Fruit fly (Drosophila melanogaster) whole organism, embryonic: Measurements from ENCODE around the gene hook.

ENCODE experiments used
- Antp ChIP-seq: fragments of 200-800 bp; sonication (Bioruptor generic); optimal IDR thresholded peaks from 3 replicates; lab custom pipeline; 2016; ENCODE audit warnings: missing biosample characterization, missing genetic modification characterization
- Atf-2 ChIP-seq: fragments of 200-800 bp; sonication (Bioruptor generic); optimal IDR thresholded peaks from 2 replicates; lab custom pipeline; 2016; ENCODE audit warnings: missing biosample characterization, missing genetic modification characterization
- Blimp-1 ChIP-seq: fragments of 200-800 bp; sonication (Bioruptor generic); optimal IDR thresholded peaks from 3 replicates; lab custom pipeline; 2018; ENCODE audit warnings: missing biosample characterization, missing genetic modification characterization, mild to moderate bottlenecking, moderate library complexity, missing genetic modification reagents
- BtbVII ChIP-seq: fragments of 200-800 bp; sonication (Bioruptor generic); optimal IDR thresholded peaks from 3 replicates; lab custom pipeline; 2017; ENCODE audit warnings: missing biosample characterization, mild to moderate bottlenecking, missing genetic modification characterization
- CG10543 ChIP-seq: fragments of 200-800 bp; sonication (Bioruptor generic); optimal IDR thresholded peaks from 3 replicates; lab custom pipeline; 2017; ENCODE audit warnings: missing biosample characterization, mild to moderate bottlenecking, missing genetic modification characterization, moderate library complexity
- CG11456 ChIP-seq: fragments of 200-800 bp; sonication (Bioruptor generic); IDR thresholded peaks from 3 replicates; pipeline ENCODE4 v1.3.6; 2022; ENCODE audit warnings: missing biosample characterization, missing genetic modification characterization
- CG11695 ChIP-seq: fragments of 200-800 bp; sonication (Bioruptor generic); IDR thresholded peaks from 3 replicates; pipeline ENCODE4 v1.3.6; 2022; ENCODE audit warnings: missing biosample characterization, missing genetic modification characterization
- CG13123 ChIP-seq: fragments of 200-800 bp; sonication (Bioruptor generic); optimal IDR thresholded peaks from 2 replicates; lab custom pipeline; 2016; ENCODE audit warnings: missing biosample characterization, missing genetic modification characterization
- CG13287 ChIP-seq: fragments of 200-800 bp; sonication (Bioruptor generic); IDR thresholded peaks from 2 replicates; pipeline ENCODE4 v1.3.6; 2022; ENCODE audit warnings: missing biosample characterization, missing genetic modification characterization; ENCODE audit not compliant: partially characterized antibody
- CG14710 ChIP-seq: fragments of 200-800 bp; sonication (Bioruptor generic); optimal IDR thresholded peaks from 3 replicates; lab custom pipeline; 2019; ENCODE audit warnings: missing biosample characterization, mild to moderate bottlenecking, missing genetic modification characterization, moderate library complexity
- CG15479 ChIP-seq: fragments of 200-800 bp; sonication (Bioruptor generic); optimal IDR thresholded peaks from 3 replicates; lab custom pipeline; 2019; ENCODE audit warnings: missing biosample characterization, mild to moderate bottlenecking, missing genetic modification characterization, moderate library complexity
- CG1647 ChIP-seq: fragments of 200-800 bp; sonication (Bioruptor generic); optimal IDR thresholded peaks from 3 replicates; lab custom pipeline; 2016; ENCODE audit warnings: missing biosample characterization, missing genetic modification characterization
- CG16863 ChIP-seq: fragments of 200-800 bp; sonication (Bioruptor generic); optimal IDR thresholded peaks from 3 replicates; lab custom pipeline; 2016; ENCODE audit warnings: missing biosample characterization, missing genetic modification characterization
- CG17829 ChIP-seq: fragments of 200-800 bp; optimal IDR thresholded peaks from 2 replicates; lab custom pipeline; 2019; ENCODE audit warnings: missing biosample characterization, mild to moderate bottlenecking, missing genetic modification characterization, moderate library complexity
- CG2202 ChIP-seq: fragments of 200-800 bp; sonication (Bioruptor generic); optimal IDR thresholded peaks from 2 replicates; lab custom pipeline; 2018; ENCODE audit warnings: missing biosample characterization, mild to moderate bottlenecking, missing genetic modification characterization
- CG3281 ChIP-seq: fragments of 200-800 bp; sonication (Bioruptor generic); optimal IDR thresholded peaks from 3 replicates; lab custom pipeline; 2017; ENCODE audit warnings: missing biosample characterization, mild to moderate bottlenecking, missing genetic modification characterization
- CG4360 ChIP-seq: fragments of 200-800 bp; sonication (Bioruptor generic); IDR thresholded peaks from 2 replicates; pipeline ENCODE4 v1.3.6; 2022; ENCODE audit warnings: missing biosample characterization, missing genetic modification characterization
- CG8765 ChIP-seq: fragments of 200-800 bp; sonication (Bioruptor generic); IDR thresholded peaks from 2 replicates; pipeline ENCODE4 v1.3.6; 2022; ENCODE audit warnings: missing biosample characterization, missing genetic modification characterization
- CoRest ChIP-seq: fragments of 200-800 bp; sonication (Bioruptor generic); optimal IDR thresholded peaks from 3 replicates; lab custom pipeline; 2018; ENCODE audit warnings: missing biosample characterization, mild to moderate bottlenecking, missing genetic modification characterization, moderate library complexity
- Dek ChIP-seq: fragments of 200-800 bp; sonication (Bioruptor generic); optimal IDR thresholded peaks from 3 replicates; lab custom pipeline; 2019; ENCODE audit warnings: missing biosample characterization, mild to moderate bottlenecking, missing genetic modification characterization, moderate library complexity
- Eip74EF ChIP-seq, 2 experiments: fragments of 200-800 bp in 1 of 2; fragments of >200 bp in 1 of 2; sonication (Bioruptor generic) in 1 of 2; optimal IDR thresholded peaks; 2 replicates each; lab custom pipeline; 2017 to 2019; ENCODE audit warnings: missing biosample characterization in 2 of 2, missing genetic modification characterization in 2 of 2, mild to moderate bottlenecking in 1 of 2, moderate library complexity in 1 of 2
- Fer1 ChIP-seq: fragments of 200-800 bp; sonication (Bioruptor generic); optimal IDR thresholded peaks from 2 replicates; lab custom pipeline; 2017; ENCODE audit warnings: missing biosample characterization, mild to moderate bottlenecking, missing genetic modification characterization
- GATAe ChIP-seq: fragments of 200-800 bp; sonication (Bioruptor generic); conservative IDR thresholded peaks from 2 replicates; pipeline ENCODE4 v1.3.6; 2022; ENCODE audit warnings: missing biosample characterization, missing genetic modification characterization
- Hmr ChIP-seq: fragments of 200-800 bp; sonication (Bioruptor generic); optimal IDR thresholded peaks from 3 replicates; lab custom pipeline; 2017; ENCODE audit warnings: mild to moderate bottlenecking, missing biosample characterization, missing genetic modification reagents, missing genetic modification characterization
- MESR4 ChIP-seq: fragments of 200-800 bp; sonication (Bioruptor generic); optimal IDR thresholded peaks from 2 replicates; lab custom pipeline; 2018; ENCODE audit warnings: missing biosample characterization, mild to moderate bottlenecking, missing genetic modification characterization, moderate library complexity
- Poxn ChIP-seq: fragments of 200-800 bp; sonication (Bioruptor generic); IDR thresholded peaks from 2 replicates; pipeline ENCODE4 v1.3.6; 2022; ENCODE audit warnings: missing biosample characterization, missing genetic modification characterization
- Scr ChIP-seq: fragments of 200-800 bp; sonication (Bioruptor generic); IDR thresholded peaks from 2 replicates; pipeline ENCODE4 v1.3.6; 2022; ENCODE audit warnings: missing biosample characterization, missing genetic modification characterization; ENCODE audit not compliant: partially characterized antibody
- Side ChIP-seq: fragments of 200-800 bp; sonication (Bioruptor generic); optimal IDR thresholded peaks from 2 replicates; lab custom pipeline; 2016; ENCODE audit warnings: missing biosample characterization, missing genetic modification characterization
- Trl ChIP-seq, 3 experiments: fragments of >200 bp in 2 of 3; fragments of 200-800 bp in 1 of 3; sonication (Bioruptor generic) in 1 of 3; optimal IDR thresholded peaks; 2 replicates in 1 of 3; 3 replicates in 2 of 3; lab custom pipeline; 2016 to 2017; ENCODE audit warnings: missing biosample characterization in 1 of 3, missing genetic modification characterization in 1 of 3
- abd-A ChIP-seq: fragments of 200-800 bp; sonication (Bioruptor generic); optimal IDR thresholded peaks from 3 replicates; lab custom pipeline; 2019; ENCODE audit warnings: missing biosample characterization, mild to moderate bottlenecking, missing genetic modification characterization, moderate library complexity
- bab2 ChIP-seq: fragments of 200-800 bp; sonication (Bioruptor generic); optimal IDR thresholded peaks from 2 replicates; lab custom pipeline; 2016; ENCODE audit warnings: missing biosample characterization, missing genetic modification characterization
- btn ChIP-seq: fragments of 200-800 bp; sonication (Bioruptor generic); optimal IDR thresholded peaks from 2 replicates; lab custom pipeline; 2016; ENCODE audit warnings: missing biosample characterization, missing genetic modification characterization
- chn ChIP-seq: fragments of 200-800 bp; sonication (Bioruptor generic); optimal IDR thresholded peaks from 2 replicates; lab custom pipeline; 2016; ENCODE audit warnings: missing biosample characterization, missing genetic modification characterization
- dmrt99B ChIP-seq: fragments of 200-800 bp; sonication (Bioruptor generic); optimal IDR thresholded peaks from 2 replicates; lab custom pipeline; 2018; ENCODE audit warnings: missing biosample characterization, mild to moderate bottlenecking, missing genetic modification characterization, moderate library complexity
- dysf ChIP-seq: fragments of 200-800 bp; sonication (Bioruptor generic); IDR thresholded peaks from 3 replicates; pipeline ENCODE4 v1.3.6; 2022; ENCODE audit warnings: missing biosample characterization, missing genetic modification characterization
- gro ChIP-seq: fragments of 200-800 bp; sonication (Bioruptor generic); optimal IDR thresholded peaks from 2 replicates; lab custom pipeline; 2016; ENCODE audit warnings: missing biosample characterization, missing genetic modification characterization
- gsb ChIP-seq: fragments of 200-800 bp; sonication (Bioruptor generic); IDR thresholded peaks from 2 replicates; pipeline ENCODE4 v1.3.6; 2022; ENCODE audit warnings: missing biosample characterization, missing genetic modification characterization
- insv ChIP-seq, 2 experiments: fragments of 200-800 bp; sonication (Bioruptor generic); optimal IDR thresholded peaks; 3 replicates each; lab custom pipeline; 2016 to 2018; ENCODE audit warnings: missing biosample characterization in 2 of 2, missing genetic modification characterization in 2 of 2
- klu ChIP-seq: fragments of 200-800 bp; sonication (Bioruptor generic); IDR thresholded peaks from 2 replicates; pipeline ENCODE4 v1.3.6; 2022; ENCODE audit warnings: missing biosample characterization, missing genetic modification characterization
- lbe ChIP-seq: fragments of 200-800 bp; sonication (Bioruptor generic); optimal IDR thresholded peaks from 2 replicates; lab custom pipeline; 2016; ENCODE audit warnings: missing biosample characterization, mild to moderate bottlenecking, missing genetic modification characterization
- odd ChIP-seq: fragments of 200-800 bp; sonication (Bioruptor generic); optimal IDR thresholded peaks from 2 replicates; lab custom pipeline; 2017; ENCODE audit warnings: missing biosample characterization, mild to moderate bottlenecking, missing genetic modification characterization
- prd ChIP-seq, 3 experiments: fragments of >200 bp in 2 of 3; fragments of 200-800 bp in 1 of 3; sonication (Bioruptor generic) in 1 of 3; optimal IDR thresholded peaks in 2 of 3; IDR thresholded peaks in 1 of 3; 2 replicates in 2 of 3; 3 replicates in 1 of 3; pipeline versions ENCODE4 v1.3.6 to Lab custom; 2017 to 2022; ENCODE audit warnings: missing biosample characterization in 1 of 3, missing genetic modification characterization in 1 of 3
- sens ChIP-seq: fragments of 200-800 bp; sonication (Bioruptor generic); peaks from one replicate; lab custom pipeline; 2016; ENCODE audit warnings: missing biosample characterization, missing genetic modification characterization
- sens-2 ChIP-seq: fragments of 200-800 bp; sonication (Bioruptor generic); IDR thresholded peaks from 2 replicates; pipeline ENCODE4 v1.3.6; 2022; ENCODE audit warnings: missing biosample characterization, missing genetic modification characterization
- seq ChIP-seq: fragments of 200-800 bp; sonication (Bioruptor generic); IDR thresholded peaks from 2 replicates; pipeline ENCODE4 v1.3.6; 2022; ENCODE audit warnings: missing biosample characterization, missing genetic modification characterization
- sisA ChIP-seq: fragments of 200-800 bp; sonication (Bioruptor generic); IDR thresholded peaks from 2 replicates; pipeline ENCODE4 v1.3.6; 2022; ENCODE audit warnings: missing biosample characterization, missing genetic modification characterization
- sqz ChIP-seq: fragments of 200-800 bp; sonication (Bioruptor generic); optimal IDR thresholded peaks from 3 replicates; lab custom pipeline; 2018; ENCODE audit warnings: missing biosample characterization, mild to moderate bottlenecking, missing genetic modification characterization
- tll ChIP-seq, 2 experiments: fragments of 200-800 bp in 1 of 2; fragments of >200 bp in 1 of 2; sonication (Bioruptor generic) in 1 of 2; optimal IDR thresholded peaks; 2 replicates each; lab custom pipeline; 2017 to 2019; ENCODE audit warnings: missing biosample characterization in 2 of 2, missing genetic modification characterization in 2 of 2, mild to moderate bottlenecking in 1 of 2, moderate library complexity in 1 of 2
- zen ChIP-seq: fragments of 200-800 bp; sonication (Bioruptor generic); optimal IDR thresholded peaks from 3 replicates; lab custom pipeline; 2018; ENCODE audit warnings: missing biosample characterization, mild to moderate bottlenecking, missing genetic modification characterization, moderate library complexity

The hook gene

DNA sequence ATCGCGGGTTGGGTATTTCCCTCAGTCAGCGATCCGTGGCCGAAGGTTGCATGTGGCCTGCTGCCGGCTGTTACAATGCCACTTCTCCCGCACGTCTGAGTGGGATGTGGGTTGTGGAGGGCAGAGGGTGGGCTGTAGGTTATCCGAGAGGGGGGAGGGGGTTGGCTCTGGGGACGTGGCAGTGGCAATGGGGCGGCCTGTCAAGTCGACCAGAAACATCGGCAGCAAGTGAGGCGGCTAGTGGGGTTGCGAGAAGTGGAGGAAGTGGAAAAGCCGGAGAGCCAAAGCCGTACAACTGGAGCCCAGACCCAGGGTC, 8.6 kb downstream of the hook start (continued):
- TF ChIP-seq Dek (tag; lab: Kevin White, UChicago) (no peak), prd (optimal IDR thresholded peaks at IDR 0.05; lab: Kevin White, UChicago) (no peak), prd (GFP tag; IDR thresholded peaks at IDR 0.05; lab: Robert Waterston, UW) (0 out of 3 replicates have a peak, but pooled peaks have one; percentile 1), CG4360 (GFP tag; lab: Robert Waterston, UW) (no peak), Side (GFP tag; lab: Kevin White, UChicago) (no peak), CG13287 (GFP tag; lab: Robert Waterston, UW) (no peak), bab2 (GFP tag; lab: Kevin White, UChicago) (no peak), Trl (optimal IDR thresholded peaks at IDR 0.05; lab: Kevin White, UChicago) (no peak), Trl (GFP tag; optimal IDR thresholded peaks at IDR 0.05; lab: Kevin White, UChicago) (no peak), Eip74EF (GFP tag; optimal IDR thresholded peaks at IDR 0.05; lab: Kevin White, UChicago) (peak in 1 of 2 experiments; percentile 1), CoRest (tag; lab: Kevin White, UChicago) (no peak), dysf (GFP tag; lab: Robert Waterston, UW) (peak; percentile 2; the same call in 1 of the 3 replicates), Antp (GFP tag; lab: Kevin White, UChicago) (no peak), gro (GFP tag; lab: Kevin White, UChicago) (no peak), btn (GFP tag; lab: Kevin White, UChicago) (no peak), sens-2 (GFP tag; lab: Robert Waterston, UW) (no peak), GATAe (GFP tag; lab: Robert Waterston, UW) (no peak), BtbVII (GFP tag; lab: Kevin White, UChicago) (no peak), CG13123 (GFP tag; lab: Kevin White, UChicago) (no peak), CG15479 (GFP tag; lab: Kevin White, UChicago) (no peak), abd-A (peak; percentile 42), gsb (GFP tag; lab: Robert Waterston, UW) (no peak), klu (no peak), Hmr (GFP tag; lab: Kevin White, UChicago) (no peak), CG11456 (GFP tag; lab: Robert Waterston, UW) (peak; percentile 39; the same call in 1 of the 3 replicates), CG2202 (tag; lab: Kevin White, UChicago) (no peak), lbe (GFP tag; lab: Kevin White, UChicago) (no peak), Fer1 (GFP tag; lab: Kevin White, UChicago) (no peak), Blimp-1 (GFP tag; lab: Kevin White, UChicago) (no peak), insv (GFP tag; optimal IDR thresholded peaks at IDR 0.05; lab: Kevin White, UChicago) (no peak), CG10543 (GFP tag; lab: Kevin White, UChicago) (peak; percentile 60), seq (GFP tag; lab: Robert Waterston, UW) (no peak), CG14710 (tag; lab: Kevin White, UChicago) (no peak), CG17829 (tag; lab: Kevin White, UChicago) (no peak), CG11695 (0 out of 3 replicates have a peak, but pooled peaks have one; percentile 1), Atf-2 (GFP tag; lab: Kevin White, UChicago) (no peak), Scr (no peak)

- TF ChIP-seq CG16863 (GFP tag; lab: Kevin White, UChicago) (no peak), sens (peak; percentile 88), CG3281 (GFP tag; lab: Kevin White, UChicago) (peak; percentile 83), sisA (GFP tag; lab: Robert Waterston, UW) (peak; percentile 62), Poxn (GFP tag; lab: Robert Waterston, UW) (no peak), tll (GFP tag; optimal IDR thresholded peaks at IDR 0.05; lab: Kevin White, UChicago) (no peak), Hmr (GFP tag; lab: Kevin White, UChicago) (peak; percentile 88), chn (GFP tag; lab: Kevin White, UChicago) (no peak), CG1647 (GFP tag; lab: Kevin White, UChicago) (no peak), CG8765 (no peak), dmrt99B (tag; lab: Kevin White, UChicago) (peak; percentile 87), zen (tag; lab: Kevin White, UChicago) (no peak), sqz (GFP tag; lab: Kevin White, UChicago) (peak; percentile 39), odd (peak; percentile 58), MESR4 (GFP tag; lab: Kevin White, UChicago) (no peak)
These were observed 9.1 kb downstream of the hook start for dm6 chr2L:19023972-19024743.
